Fruit fly (Drosophila melanogaster) whole organism, prepupa: ENCODE data around the gene sphe.

Source experiments
- Blimp-1 ChIP-seq: fragments of 200-800 bp; sonication (Bioruptor generic); optimal IDR thresholded peaks from 3 replicates; lab custom pipeline; 2017; ENCODE audit warnings: missing biosample characterization, missing genetic modification characterization, mild to moderate bottlenecking, moderate library complexity, missing genetic modification reagents
- CG10631 ChIP-seq: fragments of 200-800 bp; sonication (Bioruptor generic); optimal IDR thresholded peaks from 2 replicates; lab custom pipeline; 2016; ENCODE audit warnings: missing biosample characterization, missing genetic modification characterization
- CG10669 ChIP-seq: fragments of 200-800 bp; sonication (Bioruptor generic); optimal IDR thresholded peaks from 3 replicates; lab custom pipeline; 2018; ENCODE audit warnings: missing biosample characterization, mild to moderate bottlenecking, missing genetic modification characterization, moderate library complexity
- CG11762 ChIP-seq: fragments of 200-800 bp; sonication (Bioruptor generic); optimal IDR thresholded peaks from 3 replicates; lab custom pipeline; 2016; ENCODE audit warnings: missing biosample characterization, missing genetic modification characterization; ENCODE audit not compliant: insufficient read depth
- CG11902 ChIP-seq: fragments of 200-800 bp; sonication (Bioruptor generic); optimal IDR thresholded peaks from 3 replicates; lab custom pipeline; 2016; ENCODE audit warnings: missing biosample characterization, missing genetic modification characterization
- CG15336 ChIP-seq: fragments of 200-800 bp; sonication (Bioruptor generic); IDR thresholded peaks from 2 replicates; pipeline ENCODE4 v1.3.6; 2022; ENCODE audit warnings: missing biosample characterization, missing genetic modification characterization
- CG16779 ChIP-seq: fragments of 200-800 bp; sonication (Bioruptor generic); optimal IDR thresholded peaks from 3 replicates; lab custom pipeline; 2017; ENCODE audit warnings: missing biosample characterization, mild to moderate bottlenecking, missing genetic modification characterization
- CG3032 ChIP-seq: fragments of 200-800 bp; optimal IDR thresholded peaks from 2 replicates; lab custom pipeline; 2019; ENCODE audit warnings: missing biosample characterization, mild to moderate bottlenecking, missing genetic modification characterization, moderate library complexity
- CG31627 ChIP-seq: fragments of 200-800 bp; sonication (Bioruptor generic); optimal IDR thresholded peaks from 3 replicates; lab custom pipeline; 2016; ENCODE audit warnings: missing biosample characterization, missing genetic modification characterization
- CG32006 ChIP-seq: fragments of 200-800 bp; sonication (Bioruptor generic); optimal IDR thresholded peaks from 3 replicates; lab custom pipeline; 2017; ENCODE audit warnings: missing biosample characterization, mild to moderate bottlenecking, missing genetic modification characterization
- CG34406 ChIP-seq: fragments of 200-800 bp; sonication (Bioruptor generic); optimal IDR thresholded peaks from 3 replicates; lab custom pipeline; 2016; ENCODE audit warnings: missing biosample characterization, missing genetic modification characterization
- CG3919 ChIP-seq: fragments of 200-800 bp; sonication (Bioruptor generic); optimal IDR thresholded peaks from 3 replicates; lab custom pipeline; 2016; ENCODE audit warnings: missing biosample characterization, missing genetic modification characterization
- CG4318 ChIP-seq: fragments of 200-800 bp; sonication (Bioruptor generic); optimal IDR thresholded peaks from 3 replicates; lab custom pipeline; 2017; ENCODE audit warnings: missing biosample characterization, mild to moderate bottlenecking, missing genetic modification characterization
- CG6163 ChIP-seq: fragments of 200-800 bp; sonication (Bioruptor generic); IDR thresholded peaks from 3 replicates; pipeline ENCODE4 v1.3.6; 2022; ENCODE audit warnings: missing biosample characterization, missing genetic modification characterization
- CG6792 ChIP-seq: fragments of 200-800 bp; sonication (Bioruptor generic); optimal IDR thresholded peaks from 3 replicates; lab custom pipeline; 2016; ENCODE audit warnings: missing biosample characterization, missing genetic modification characterization
- CG6854 ChIP-seq: fragments of 200-800 bp; sonication (Bioruptor generic); optimal IDR thresholded peaks from 2 replicates; lab custom pipeline; 2017; ENCODE audit warnings: missing biosample characterization, mild to moderate bottlenecking, missing genetic modification characterization
- CG7368 ChIP-seq: fragments of 200-800 bp; sonication (Bioruptor generic); optimal IDR thresholded peaks from 3 replicates; lab custom pipeline; 2016; ENCODE audit warnings: missing biosample characterization, missing genetic modification characterization
- CG8119 ChIP-seq: fragments of 200-800 bp; sonication (Bioruptor generic); IDR thresholded peaks from 3 replicates; pipeline ENCODE4 v1.3.6; 2022; ENCODE audit warnings: missing biosample characterization, missing genetic modification characterization
- CG8632 ChIP-seq: fragments of 200-800 bp; sonication (Bioruptor generic); optimal IDR thresholded peaks from 3 replicates; lab custom pipeline; 2016; ENCODE audit warnings: missing biosample characterization, missing genetic modification characterization
- Eip75B ChIP-seq: fragments of 200-800 bp; sonication (Bioruptor generic); optimal IDR thresholded peaks from 3 replicates; lab custom pipeline; 2016; ENCODE audit warnings: missing biosample characterization, missing genetic modification characterization
- Eip78C ChIP-seq: fragments of 200-800 bp; sonication (Bioruptor generic); peaks from one replicate; lab custom pipeline; 2016; ENCODE audit warnings: missing biosample characterization, missing genetic modification characterization
- Eip93F ChIP-seq: fragments of 200-800 bp; sonication (Bioruptor generic); optimal IDR thresholded peaks from 2 replicates; lab custom pipeline; 2016; ENCODE audit warnings: missing biosample characterization, mild to moderate bottlenecking, missing genetic modification characterization
- Ets96B ChIP-seq: fragments of 200-800 bp; optimal IDR thresholded peaks from 2 replicates; lab custom pipeline; 2019; ENCODE audit warnings: missing biosample characterization, mild to moderate bottlenecking, missing genetic modification characterization, moderate library complexity
- Gug ChIP-seq: fragments of 200-800 bp; sonication (Bioruptor generic); IDR thresholded peaks from 2 replicates; pipeline ENCODE4 v1.3.6; 2022; ENCODE audit warnings: missing biosample characterization, missing genetic modification characterization
- Hr38 ChIP-seq: sonication (Bioruptor generic); optimal IDR thresholded peaks from 2 replicates; lab custom pipeline; 2016; ENCODE audit warnings: missing biosample characterization, missing genetic modification characterization
- Hr39 ChIP-seq: fragments of 200-800 bp; sonication (Bioruptor generic); optimal IDR thresholded peaks from 2 replicates; lab custom pipeline; 2016; ENCODE audit warnings: missing biosample characterization, missing genetic modification characterization
- Hr4 ChIP-seq: fragments of 200-800 bp; sonication (Bioruptor generic); optimal IDR thresholded peaks from 3 replicates; lab custom pipeline; 2016; ENCODE audit warnings: missing biosample characterization, missing genetic modification characterization
- Lpt ChIP-seq: fragments of 200-800 bp; sonication (Bioruptor generic); optimal IDR thresholded peaks from 3 replicates; lab custom pipeline; 2016; ENCODE audit warnings: missing biosample characterization, missing genetic modification characterization
- OdsH ChIP-seq: fragments of 200-800 bp; sonication (Bioruptor generic); optimal IDR thresholded peaks from 3 replicates; lab custom pipeline; 2016; ENCODE audit warnings: missing biosample characterization, missing genetic modification characterization
- Sox102F ChIP-seq: fragments of 200-800 bp; sonication (Bioruptor generic); optimal IDR thresholded peaks from 2 replicates; lab custom pipeline; 2016; ENCODE audit warnings: missing biosample characterization, mild to moderate bottlenecking, missing genetic modification characterization
- acj6 ChIP-seq: fragments of 200-800 bp; sonication (Bioruptor generic); optimal IDR thresholded peaks from 3 replicates; lab custom pipeline; 2016; ENCODE audit warnings: missing biosample characterization, missing genetic modification characterization
- cyc ChIP-seq: fragments of 200-800 bp; sonication (Bioruptor generic); optimal IDR thresholded peaks from 3 replicates; lab custom pipeline; 2016; ENCODE audit warnings: missing biosample characterization, missing genetic modification characterization
- eg ChIP-seq: fragments of 200-800 bp; sonication (Bioruptor generic); IDR thresholded peaks from 3 replicates; pipeline ENCODE4 v1.3.6; 2022; ENCODE audit warnings: missing biosample characterization, missing genetic modification characterization
- esn ChIP-seq: fragments of 200-800 bp; sonication (Bioruptor generic); optimal IDR thresholded peaks from 2 replicates; lab custom pipeline; 2016; ENCODE audit warnings: missing biosample characterization, mild to moderate bottlenecking, missing genetic modification characterization, moderate library complexity
- fkh ChIP-seq: fragments of 200-800 bp; sonication (Bioruptor generic); optimal IDR thresholded peaks from 3 replicates; lab custom pipeline; 2017; ENCODE audit warnings: missing biosample characterization, mild to moderate bottlenecking, missing genetic modification characterization, moderate library complexity
- lz ChIP-seq: fragments of 200-800 bp; sonication (Bioruptor generic); optimal IDR thresholded peaks from 3 replicates; lab custom pipeline; 2016; ENCODE audit warnings: missing biosample characterization, missing genetic modification characterization
- net ChIP-seq: fragments of 200-800 bp; sonication (Bioruptor generic); optimal IDR thresholded peaks from 3 replicates; lab custom pipeline; 2016; ENCODE audit warnings: missing biosample characterization, missing genetic modification characterization
- pdm3 ChIP-seq: fragments of 200-800 bp; sonication (Bioruptor generic); optimal IDR thresholded peaks from 3 replicates; lab custom pipeline; 2016; ENCODE audit warnings: missing biosample characterization, missing genetic modification characterization
- salr ChIP-seq, 2 experiments: fragments of 200-800 bp; sonication (Bioruptor generic); optimal IDR thresholded peaks; 3 replicates each; lab custom pipeline; 2016 to 2018; ENCODE audit warnings: missing biosample characterization in 2 of 2, missing genetic modification characterization in 2 of 2, mild to moderate bottlenecking in 1 of 2
- spab ChIP-seq: fragments of 200-800 bp; sonication (Bioruptor generic); optimal IDR thresholded peaks from 2 replicates; lab custom pipeline; 2017; ENCODE audit warnings: missing biosample characterization, mild to moderate bottlenecking, missing genetic modification characterization, missing genetic modification reagents
- ss ChIP-seq, 2 experiments: fragments of 200-800 bp; sonication (Bioruptor generic); optimal IDR thresholded peaks; 2 replicates in 1 of 2; 3 replicates in 1 of 2; lab custom pipeline; 2017 to 2018; ENCODE audit warnings: mild to moderate bottlenecking in 2 of 2, missing biosample characterization in 2 of 2, missing genetic modification characterization in 2 of 2, moderate library complexity in 1 of 2
- svp ChIP-seq: fragments of 200-800 bp; sonication (Bioruptor generic); peaks from one replicate; lab custom pipeline; 2016; ENCODE audit warnings: missing biosample characterization, missing genetic modification characterization
- topi ChIP-seq: fragments of 200-800 bp; sonication (Bioruptor generic); optimal IDR thresholded peaks from 3 replicates; lab custom pipeline; 2016; ENCODE audit warnings: missing biosample characterization, missing genetic modification characterization
- vri ChIP-seq: fragments of 200-800 bp; sonication (Bioruptor generic); optimal IDR thresholded peaks from 3 replicates; lab custom pipeline; 2016; ENCODE audit warnings: missing biosample characterization, mild to moderate bottlenecking, missing genetic modification characterization

The sphe gene

DNA sequence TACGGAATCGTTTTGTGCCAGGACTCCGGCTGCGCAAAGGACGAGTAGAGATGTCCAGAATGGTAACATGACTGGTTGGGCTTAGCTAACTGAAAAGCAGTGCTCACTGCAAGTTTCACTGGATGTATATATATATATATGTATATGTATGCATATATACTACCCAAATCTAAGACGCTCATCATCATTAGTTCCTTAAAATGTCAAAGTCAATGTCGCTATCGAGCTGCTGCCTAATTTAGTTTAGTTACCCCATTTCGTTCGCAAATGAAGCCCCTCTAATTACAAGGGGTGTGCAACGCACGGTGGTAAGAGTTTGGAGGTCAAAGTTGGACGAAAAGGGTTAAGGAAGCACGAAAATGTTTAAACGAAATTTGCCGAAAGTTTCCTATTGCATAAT, 1.7 kb downstream of the sphe start, which contains the start of gene CG9676:
Gene CG9676 (minus strand): TSS at position 101 of the 400 bp plus-strand sequence.
- no peak for TF ChIP-seq cyc
- TF ChIP-seq vri (GFP tag; lab: Kevin White, UChicago), result no peak
- no peak for TF ChIP-seq salr (GFP tag; optimal IDR thresholded peaks at IDR 0.05; lab: Kevin White, UChicago)
- no peak for TF ChIP-seq lz (GFP tag; lab: Kevin White, UChicago)
- TF ChIP-seq CG11902 (GFP tag; lab: Kevin White, UChicago), result no peak

DNA sequence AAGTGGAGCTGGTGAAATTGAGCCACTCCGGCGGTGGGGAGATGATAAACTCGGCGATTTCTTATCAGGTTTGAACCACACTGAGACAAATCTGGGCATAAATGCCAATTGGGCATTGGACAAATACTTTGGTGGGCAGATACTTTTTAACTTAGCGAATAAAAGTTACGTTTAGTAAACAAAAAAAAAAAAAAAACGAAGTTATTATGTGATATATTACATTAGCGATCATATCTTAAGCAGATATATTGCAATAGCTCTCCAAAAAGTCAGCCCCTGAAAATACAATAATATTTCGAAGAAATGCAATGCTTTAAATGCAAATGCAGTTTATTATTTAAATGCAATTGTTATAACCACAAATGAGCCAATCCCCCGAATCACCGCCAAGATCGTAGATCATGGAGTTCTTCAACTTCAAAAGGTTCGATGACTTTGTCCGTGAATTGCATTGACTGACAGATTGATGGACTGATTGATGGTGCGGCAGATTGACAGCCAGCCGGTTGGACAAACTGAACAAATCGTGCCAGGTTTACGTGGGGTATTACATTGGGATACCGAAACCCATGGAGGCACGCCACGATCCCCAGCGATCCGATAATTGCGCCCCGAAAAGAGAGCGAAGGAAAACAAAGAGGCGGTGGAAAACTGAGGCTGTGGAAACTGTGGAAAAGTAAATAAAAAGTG, 3.7 kb downstream of the sphe start:
- TF ChIP-seq eg (GFP tag; lab: Robert Waterston, UW) (no peak), Hr38 (GFP tag; lab: Kevin White, UChicago) (no peak), OdsH (GFP tag; lab: Kevin White, UChicago) (no peak), CG10669 (GFP tag; lab: Kevin White, UChicago) (no peak), CG32006 (GFP tag; lab: Kevin White, UChicago) (peak; percentile 50), CG11762 (no peak), svp (GFP tag; lab: Kevin White, UChicago) (peak; percentile 46), Hr39 (GFP tag; lab: Kevin White, UChicago) (no peak), Blimp-1 (no peak), Eip75B (no peak), fkh (GFP tag; lab: Kevin White, UChicago) (no peak), CG4318 (GFP tag; lab: Kevin White, UChicago) (peak; percentile 11), Hr4 (peak; percentile 36), Eip78C (GFP tag; lab: Kevin White, UChicago) (peak; percentile 52), CG6792 (GFP tag; lab: Kevin White, UChicago) (no peak), CG15336 (GFP tag; lab: Robert Waterston, UW) (0 out of 2 replicates have a peak, but pooled peaks have one; percentile 19), CG34406 (GFP tag; lab: Kevin White, UChicago) (no peak), CG10631 (GFP tag; lab: Kevin White, UChicago) (no peak), Gug (no peak), Eip93F (no peak), CG8119 (GFP tag; lab: Robert Waterston, UW) (no peak), CG6163 (GFP tag; lab: Robert Waterston, UW) (no peak), Sox102F (GFP tag; lab: Kevin White, UChicago) (no peak)
- TF ChIP-seq, all 60 proteins: peak for 6

- TF ChIP-seq CG31627 (no peak), Lpt (no peak), esn (GFP tag; lab: Kevin White, UChicago) (no peak), net (GFP tag; lab: Kevin White, UChicago) (no peak), CG15336 (GFP tag; lab: Robert Waterston, UW) (peak; percentile 18; the same call in 1 of the 2 replicates), Blimp-1 (no peak), lz (GFP tag; lab: Kevin White, UChicago) (no peak), OdsH (GFP tag; lab: Kevin White, UChicago) (peak; percentile 4), ss (GFP tag; optimal IDR thresholded peaks at IDR 0.05; lab: Kevin White, UChicago) (no peak), acj6 (GFP tag; lab: Kevin White, UChicago) (no peak), CG3919 (GFP tag; lab: Kevin White, UChicago) (no peak), CG10631 (GFP tag; lab: Kevin White, UChicago) (no peak), CG3032 (tag; lab: Kevin White, UChicago) (no peak), svp (GFP tag; lab: Kevin White, UChicago) (peak; percentile 33), CG7368 (GFP tag; lab: Kevin White, UChicago) (no peak), Ets96B (no peak), Hr4 (peak; percentile 13), CG6854 (no peak), CG16779 (tag; lab: Kevin White, UChicago) (no peak), Hr39 (GFP tag; lab: Kevin White, UChicago) (no peak), spab (GFP tag; lab: Kevin White, UChicago) (no peak), pdm3 (GFP tag; lab: Kevin White, UChicago) (no peak), CG8632 (GFP tag; lab: Kevin White, UChicago) (no peak), CG32006 (GFP tag; lab: Kevin White, UChicago) (peak; percentile 69), Eip75B (peak; percentile 5), topi (no peak), eg (GFP tag; lab: Robert Waterston, UW) (no peak), Hr38 (GFP tag; lab: Kevin White, UChicago) (no peak)
Observed at dm6 chrX:16696614-16697519, 4.9 kb downstream of the sphe start.
